Worm (Caenorhabditis elegans) whole organism, L4/young adult: Measurements from ENCODE around the gene irld-48.

Experiments
- W03F9.2 ChIP-seq: fragments of 150-350 bp; optimal IDR thresholded peaks from 2 replicates; lab custom pipeline; 2014; ENCODE audit warnings: missing biosample characterization, missing genetic modification characterization
- dao-5 ChIP-seq: sonication (generic microtip); optimal IDR thresholded peaks from 2 replicates; lab custom pipeline; 2016; ENCODE audit warnings: missing genotype, missing genetic modification characterization, moderate library complexity, missing compliant biosample characterization
- him-1 ChIP-seq: sonication (generic microtip); optimal IDR thresholded peaks from 2 replicates; lab custom pipeline; 2016; ENCODE audit warnings: missing genotype, missing genetic modification reagents, missing genetic modification characterization, missing compliant biosample characterization

DNA sequence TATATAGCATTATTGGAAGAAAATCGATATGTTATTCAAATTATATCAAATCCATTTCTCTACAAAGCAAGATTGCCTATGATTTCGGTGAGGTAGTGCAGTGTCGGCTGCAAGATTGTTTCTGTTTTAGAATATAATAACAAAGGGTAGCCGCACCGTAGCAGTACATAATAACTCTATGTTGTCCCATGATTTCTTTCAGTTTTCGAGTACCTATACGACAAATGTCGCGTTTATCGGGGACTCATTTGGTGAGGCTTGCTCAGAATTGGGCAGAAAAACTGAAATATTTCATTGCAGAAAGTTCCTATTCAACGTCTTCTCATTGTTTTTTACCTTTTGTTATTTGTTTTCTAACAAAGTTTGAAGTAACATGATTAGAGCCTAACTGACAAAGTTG, 9.4 kb upstream of the irld-48 start, which contains the start of gene srw-79:
- TF ChIP-seq W03F9.2 (no peak), him-1 (tag; lab: Kevin White, UChicago) (no peak), dao-5 (tag; lab: Kevin White, UChicago) (no peak)
